Fruit fly (Drosophila melanogaster) whole organism, prepupa: ENCODE measurements around the gene Secp43.

ENCODE experiments used
- Blimp-1 ChIP-seq: fragments of 200-800 bp; sonication (Bioruptor generic); optimal IDR thresholded peaks from 3 replicates; lab custom pipeline; 2017; ENCODE audit warnings: missing biosample characterization, missing genetic modification characterization, mild to moderate bottlenecking, moderate library complexity, missing genetic modification reagents
- CG10631 ChIP-seq: fragments of 200-800 bp; sonication (Bioruptor generic); optimal IDR thresholded peaks from 2 replicates; lab custom pipeline; 2016; ENCODE audit warnings: missing biosample characterization, missing genetic modification characterization
- CG10669 ChIP-seq: fragments of 200-800 bp; sonication (Bioruptor generic); optimal IDR thresholded peaks from 3 replicates; lab custom pipeline; 2018; ENCODE audit warnings: missing biosample characterization, mild to moderate bottlenecking, missing genetic modification characterization, moderate library complexity
- CG11902 ChIP-seq: fragments of 200-800 bp; sonication (Bioruptor generic); optimal IDR thresholded peaks from 3 replicates; lab custom pipeline; 2016; ENCODE audit warnings: missing biosample characterization, missing genetic modification characterization
- CG1621 ChIP-seq: fragments of 200-800 bp; sonication (Bioruptor generic); optimal IDR thresholded peaks from 3 replicates; lab custom pipeline; 2018; ENCODE audit warnings: missing biosample characterization, mild to moderate bottlenecking, missing genetic modification characterization
- CG3032 ChIP-seq: fragments of 200-800 bp; optimal IDR thresholded peaks from 2 replicates; lab custom pipeline; 2019; ENCODE audit warnings: missing biosample characterization, mild to moderate bottlenecking, missing genetic modification characterization, moderate library complexity
- CG31627 ChIP-seq: fragments of 200-800 bp; sonication (Bioruptor generic); optimal IDR thresholded peaks from 3 replicates; lab custom pipeline; 2016; ENCODE audit warnings: missing biosample characterization, missing genetic modification characterization
- CG3919 ChIP-seq: fragments of 200-800 bp; sonication (Bioruptor generic); optimal IDR thresholded peaks from 3 replicates; lab custom pipeline; 2016; ENCODE audit warnings: missing biosample characterization, missing genetic modification characterization
- CG4318 ChIP-seq: fragments of 200-800 bp; sonication (Bioruptor generic); optimal IDR thresholded peaks from 3 replicates; lab custom pipeline; 2017; ENCODE audit warnings: missing biosample characterization, mild to moderate bottlenecking, missing genetic modification characterization
- CG6163 ChIP-seq: fragments of 200-800 bp; sonication (Bioruptor generic); IDR thresholded peaks from 3 replicates; pipeline ENCODE4 v1.3.6; 2022; ENCODE audit warnings: missing biosample characterization, missing genetic modification characterization
- CG6276 ChIP-seq: fragments of 200-800 bp; sonication (Bioruptor generic); optimal IDR thresholded peaks from 2 replicates; lab custom pipeline; 2017; ENCODE audit warnings: missing biosample characterization, mild to moderate bottlenecking, missing genetic modification characterization
- CG6792 ChIP-seq: fragments of 200-800 bp; sonication (Bioruptor generic); optimal IDR thresholded peaks from 3 replicates; lab custom pipeline; 2016; ENCODE audit warnings: missing biosample characterization, missing genetic modification characterization
- CG6808 ChIP-seq: fragments of 200-800 bp; sonication (Bioruptor generic); optimal IDR thresholded peaks from 3 replicates; lab custom pipeline; 2017; ENCODE audit warnings: missing biosample characterization, missing genetic modification characterization, mild to moderate bottlenecking, moderate library complexity, missing genetic modification reagents
- CG6854 ChIP-seq: fragments of 200-800 bp; sonication (Bioruptor generic); optimal IDR thresholded peaks from 2 replicates; lab custom pipeline; 2017; ENCODE audit warnings: missing biosample characterization, mild to moderate bottlenecking, missing genetic modification characterization
- CG7368 ChIP-seq: fragments of 200-800 bp; sonication (Bioruptor generic); optimal IDR thresholded peaks from 3 replicates; lab custom pipeline; 2016; ENCODE audit warnings: missing biosample characterization, missing genetic modification characterization
- CG8119 ChIP-seq: fragments of 200-800 bp; sonication (Bioruptor generic); IDR thresholded peaks from 3 replicates; pipeline ENCODE4 v1.3.6; 2022; ENCODE audit warnings: missing biosample characterization, missing genetic modification characterization
- CG8632 ChIP-seq: fragments of 200-800 bp; sonication (Bioruptor generic); optimal IDR thresholded peaks from 3 replicates; lab custom pipeline; 2016; ENCODE audit warnings: missing biosample characterization, missing genetic modification characterization
- CG9139 ChIP-seq: fragments of 200-800 bp; sonication (Bioruptor generic); optimal IDR thresholded peaks from 3 replicates; lab custom pipeline; 2017; ENCODE audit warnings: missing biosample characterization, mild to moderate bottlenecking, missing genetic modification characterization
- Eip75B ChIP-seq: fragments of 200-800 bp; sonication (Bioruptor generic); optimal IDR thresholded peaks from 3 replicates; lab custom pipeline; 2016; ENCODE audit warnings: missing biosample characterization, missing genetic modification characterization
- Eip78C ChIP-seq: fragments of 200-800 bp; sonication (Bioruptor generic); peaks from one replicate; lab custom pipeline; 2016; ENCODE audit warnings: missing biosample characterization, missing genetic modification characterization
- Ets21C ChIP-seq: fragments of 200-800 bp; sonication (Bioruptor generic); optimal IDR thresholded peaks from 3 replicates; lab custom pipeline; 2016; ENCODE audit warnings: missing biosample characterization, missing genetic modification characterization
- Ets96B ChIP-seq: fragments of 200-800 bp; optimal IDR thresholded peaks from 2 replicates; lab custom pipeline; 2019; ENCODE audit warnings: missing biosample characterization, mild to moderate bottlenecking, missing genetic modification characterization, moderate library complexity
- Gug ChIP-seq: fragments of 200-800 bp; sonication (Bioruptor generic); IDR thresholded peaks from 2 replicates; pipeline ENCODE4 v1.3.6; 2022; ENCODE audit warnings: missing biosample characterization, missing genetic modification characterization
- Hr39 ChIP-seq: fragments of 200-800 bp; sonication (Bioruptor generic); optimal IDR thresholded peaks from 2 replicates; lab custom pipeline; 2016; ENCODE audit warnings: missing biosample characterization, missing genetic modification characterization
- Lpt ChIP-seq: fragments of 200-800 bp; sonication (Bioruptor generic); optimal IDR thresholded peaks from 3 replicates; lab custom pipeline; 2016; ENCODE audit warnings: missing biosample characterization, missing genetic modification characterization
- Met ChIP-seq: fragments of 200-800 bp; sonication (Bioruptor generic); optimal IDR thresholded peaks from 3 replicates; lab custom pipeline; 2016; ENCODE audit warnings: missing biosample characterization, missing genetic modification characterization
- OdsH ChIP-seq: fragments of 200-800 bp; sonication (Bioruptor generic); optimal IDR thresholded peaks from 3 replicates; lab custom pipeline; 2016; ENCODE audit warnings: missing biosample characterization, missing genetic modification characterization
- Smox ChIP-seq: fragments of 200-800 bp; sonication (Bioruptor generic); optimal IDR thresholded peaks from 3 replicates; lab custom pipeline; 2016; ENCODE audit warnings: missing biosample characterization, missing genetic modification characterization
- Sox102F ChIP-seq: fragments of 200-800 bp; sonication (Bioruptor generic); optimal IDR thresholded peaks from 2 replicates; lab custom pipeline; 2016; ENCODE audit warnings: missing biosample characterization, mild to moderate bottlenecking, missing genetic modification characterization
- achi ChIP-seq: fragments of 200-800 bp; sonication (Bioruptor generic); optimal IDR thresholded peaks from 3 replicates; lab custom pipeline; 2016; ENCODE audit warnings: missing biosample characterization, missing genetic modification characterization
- cyc ChIP-seq: fragments of 200-800 bp; sonication (Bioruptor generic); optimal IDR thresholded peaks from 3 replicates; lab custom pipeline; 2016; ENCODE audit warnings: missing biosample characterization, missing genetic modification characterization
- dsx ChIP-seq: fragments of 200-800 bp; optimal IDR thresholded peaks from 3 replicates; lab custom pipeline; 2019; ENCODE audit warnings: missing biosample characterization, mild to moderate bottlenecking, missing genetic modification characterization, moderate library complexity; ENCODE audit not compliant: poor library complexity, severe bottlenecking
- esn ChIP-seq: fragments of 200-800 bp; sonication (Bioruptor generic); optimal IDR thresholded peaks from 2 replicates; lab custom pipeline; 2016; ENCODE audit warnings: missing biosample characterization, mild to moderate bottlenecking, missing genetic modification characterization, moderate library complexity
- fd59A ChIP-seq: fragments of 200-800 bp; sonication (Bioruptor generic); optimal IDR thresholded peaks from 2 replicates; lab custom pipeline; 2017; ENCODE audit warnings: missing biosample characterization, mild to moderate bottlenecking, missing genetic modification characterization, missing genetic modification reagents
- fd85E ChIP-seq: fragments of 200-800 bp; sonication (Bioruptor generic); optimal IDR thresholded peaks from 3 replicates; lab custom pipeline; 2016; ENCODE audit warnings: missing biosample characterization, missing genetic modification characterization
- fkh ChIP-seq: fragments of 200-800 bp; sonication (Bioruptor generic); optimal IDR thresholded peaks from 3 replicates; lab custom pipeline; 2017; ENCODE audit warnings: missing biosample characterization, mild to moderate bottlenecking, missing genetic modification characterization, moderate library complexity
- lz ChIP-seq: fragments of 200-800 bp; sonication (Bioruptor generic); optimal IDR thresholded peaks from 3 replicates; lab custom pipeline; 2016; ENCODE audit warnings: missing biosample characterization, missing genetic modification characterization
- net ChIP-seq: fragments of 200-800 bp; sonication (Bioruptor generic); optimal IDR thresholded peaks from 3 replicates; lab custom pipeline; 2016; ENCODE audit warnings: missing biosample characterization, missing genetic modification characterization
- pdm3 ChIP-seq: fragments of 200-800 bp; sonication (Bioruptor generic); optimal IDR thresholded peaks from 3 replicates; lab custom pipeline; 2016; ENCODE audit warnings: missing biosample characterization, missing genetic modification characterization
- salr ChIP-seq, 2 experiments: fragments of 200-800 bp; sonication (Bioruptor generic); optimal IDR thresholded peaks; 3 replicates each; lab custom pipeline; 2016 to 2018; ENCODE audit warnings: missing biosample characterization in 2 of 2, missing genetic modification characterization in 2 of 2, mild to moderate bottlenecking in 1 of 2
- spab ChIP-seq: fragments of 200-800 bp; sonication (Bioruptor generic); optimal IDR thresholded peaks from 2 replicates; lab custom pipeline; 2017; ENCODE audit warnings: missing biosample characterization, mild to moderate bottlenecking, missing genetic modification characterization, missing genetic modification reagents
- ss ChIP-seq, 2 experiments: fragments of 200-800 bp; sonication (Bioruptor generic); optimal IDR thresholded peaks; 2 replicates in 1 of 2; 3 replicates in 1 of 2; lab custom pipeline; 2017 to 2018; ENCODE audit warnings: mild to moderate bottlenecking in 2 of 2, missing biosample characterization in 2 of 2, missing genetic modification characterization in 2 of 2, moderate library complexity in 1 of 2
- topi ChIP-seq: fragments of 200-800 bp; sonication (Bioruptor generic); optimal IDR thresholded peaks from 3 replicates; lab custom pipeline; 2016; ENCODE audit warnings: missing biosample characterization, missing genetic modification characterization

The Secp43 gene

DNA sequence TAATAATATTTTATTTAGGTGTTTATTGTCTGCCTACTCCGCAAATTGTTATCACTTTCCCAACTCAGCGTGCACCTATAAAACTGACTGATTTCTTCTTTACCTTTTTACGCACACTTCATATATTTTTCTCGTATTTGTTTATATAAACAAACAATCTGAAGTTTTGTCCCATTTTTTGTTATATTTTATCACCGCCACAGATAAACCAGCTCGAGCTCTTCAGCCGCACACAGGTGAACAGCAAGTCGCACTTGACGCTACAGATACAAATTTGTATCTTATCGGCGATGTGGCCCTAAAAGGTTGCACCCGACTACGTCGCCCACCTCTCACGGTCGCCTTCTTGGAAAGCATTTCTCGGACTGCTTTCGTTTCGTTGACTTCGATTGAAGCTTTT, 21.2 kb upstream of the Secp43 start:
- TF ChIP-seq CG31627 (GFP tag; lab: Kevin White, UChicago): no peak
- TF ChIP-seq fkh (GFP tag; lab: Kevin White, UChicago): peak; percentile 46
- TF ChIP-seq, all 60 proteins: peak for 1

DNA sequence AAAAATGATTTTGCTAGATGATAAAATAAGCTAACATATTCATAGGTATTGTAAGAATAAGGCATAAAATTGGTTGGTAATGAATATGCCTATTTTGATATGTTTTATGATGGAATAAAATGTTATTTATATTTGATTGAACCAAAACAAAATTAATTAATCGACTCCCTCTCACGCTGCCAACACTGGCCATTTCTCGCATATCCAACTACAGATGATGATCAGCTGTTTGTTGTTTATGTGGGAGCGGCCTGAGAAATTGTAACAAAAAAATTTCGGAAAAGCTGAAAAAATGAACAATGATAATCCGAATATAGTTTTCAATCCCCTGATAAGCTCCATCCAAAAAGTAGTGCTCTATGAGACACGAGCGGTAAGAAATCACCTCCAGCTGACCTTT, 10.7 kb upstream of the Secp43 start, which contains the start of gene FIG4:
Gene FIG4, plus strand, starts transcription at position 229 of the 400 bp plus-strand sequence.
- TF ChIP-seq esn (GFP tag; lab: Kevin White, UChicago) (peak; percentile 16), CG6854 (no peak), Smox (GFP tag; lab: Kevin White, UChicago) (no peak), CG1621 (tag; lab: Kevin White, UChicago) (no peak), fkh (GFP tag; lab: Kevin White, UChicago) (no peak), Blimp-1 (no peak), topi (GFP tag; lab: Kevin White, UChicago) (no peak), Gug (no peak), Sox102F (GFP tag; lab: Kevin White, UChicago) (peak; percentile 36), CG6163 (no peak), Met (GFP tag; lab: Kevin White, UChicago) (no peak)

DNA sequence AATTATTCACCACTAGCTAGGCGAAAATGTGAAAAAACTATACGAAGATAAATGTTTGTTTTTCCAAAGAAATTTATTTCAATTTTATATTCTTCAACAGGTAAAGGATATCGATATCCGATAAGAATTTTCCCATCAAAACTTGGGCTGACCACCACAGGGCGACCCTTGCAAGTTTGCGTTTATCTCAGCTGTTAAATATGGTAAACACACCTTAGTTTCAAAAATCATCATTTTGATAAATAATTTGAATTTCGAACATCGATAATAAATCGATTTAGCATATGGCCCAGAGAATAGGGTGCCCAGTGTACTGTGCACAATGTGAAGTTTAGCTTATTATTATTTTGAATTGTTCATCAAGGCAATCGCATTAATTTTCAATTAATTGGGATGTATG, 9.1 kb upstream of the Secp43 start, which contains the start of the genes CG15443 and Paris:
Gene CG15443, minus strand, starts transcription at position 125 of the 400 bp plus-strand sequence.
Gene Paris, plus strand, starts transcription at position 289 of the 400 bp plus-strand sequence.
- no peak for TF ChIP-seq CG6854
- peak; percentile 36 for TF ChIP-seq fkh (GFP tag; lab: Kevin White, UChicago)
- peak; percentile 32 for TF ChIP-seq Eip78C
- no peak for TF ChIP-seq CG3032 (tag; lab: Kevin White, UChicago)
- no peak for TF ChIP-seq achi
- no peak for TF ChIP-seq dsx (GFP tag; lab: Kevin White, UChicago)
- TF ChIP-seq CG6792: no peak
- no peak for TF ChIP-seq esn (GFP tag; lab: Kevin White, UChicago)
- TF ChIP-seq CG9139 (GFP tag; lab: Kevin White, UChicago): no peak
- no peak for TF ChIP-seq Eip75B (GFP tag; lab: Kevin White, UChicago)
- TF ChIP-seq CG8119 (GFP tag; lab: Robert Waterston, UW): no peak
- TF ChIP-seq fd59A: no peak
- TF ChIP-seq CG4318: no peak
- no peak for TF ChIP-seq Lpt (GFP tag; lab: Kevin White, UChicago)

DNA sequence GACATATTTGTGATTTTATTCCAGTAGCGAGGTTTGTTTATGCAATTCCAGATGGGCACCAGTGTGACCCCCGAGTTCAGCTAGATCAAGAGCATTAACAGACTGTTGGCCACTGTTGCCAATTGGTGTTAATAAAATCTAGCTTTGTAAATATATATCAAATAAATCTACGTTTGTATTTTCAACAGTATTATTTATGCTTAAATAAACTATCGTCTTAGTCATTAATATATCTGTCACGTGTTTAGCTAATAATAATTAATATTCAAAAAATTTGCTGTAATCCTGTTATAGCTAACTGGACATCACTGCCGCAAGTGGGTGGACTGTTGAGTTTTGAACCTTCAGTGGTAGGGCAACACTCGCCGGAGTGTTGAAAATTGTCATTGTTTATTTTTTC, 5.3 kb upstream of the Secp43 start, which contains the start of the genes mRpL27 and CG15435:
Gene mRpL27, minus strand, starts transcription at position 96 of the 400 bp plus-strand sequence.
Gene CG15435, plus strand, starts transcription at position 187 of the 400 bp plus-strand sequence.
- peak; percentile 77 for TF ChIP-seq Eip78C
- TF ChIP-seq cyc (GFP tag; lab: Kevin White, UChicago): no peak
- TF ChIP-seq CG9139 (GFP tag; lab: Kevin White, UChicago): no peak
- TF ChIP-seq lz (GFP tag; lab: Kevin White, UChicago): peak; percentile 20
- TF ChIP-seq fd59A: no peak
- TF ChIP-seq net (GFP tag; lab: Kevin White, UChicago): no peak
- TF ChIP-seq achi: no peak
- TF ChIP-seq fkh (GFP tag; lab: Kevin White, UChicago): peak; percentile 86
- TF ChIP-seq CG7368 (GFP tag; lab: Kevin White, UChicago): no peak
- no peak for TF ChIP-seq CG6854
- TF ChIP-seq Met (GFP tag; lab: Kevin White, UChicago): no peak
- TF ChIP-seq ss (GFP tag; optimal IDR thresholded peaks at IDR 0.05; lab: Kevin White, UChicago): no peak
- TF ChIP-seq Ets96B: peak; percentile 4
- TF ChIP-seq CG10669 (GFP tag; lab: Kevin White, UChicago): no peak
- no peak for TF ChIP-seq Gug
- no peak for TF ChIP-seq salr (GFP tag; optimal IDR thresholded peaks at IDR 0.05; lab: Kevin White, UChicago)
- TF ChIP-seq spab (GFP tag; lab: Kevin White, UChicago): no peak
- no peak for TF ChIP-seq CG10631 (GFP tag; lab: Kevin White, UChicago)
- TF ChIP-seq CG31627 (GFP tag; lab: Kevin White, UChicago): peak; percentile 5
- TF ChIP-seq Smox (GFP tag; lab: Kevin White, UChicago): no peak
- peak; percentile 15 for TF ChIP-seq Hr39 (GFP tag; lab: Kevin White, UChicago)
- no peak for TF ChIP-seq CG11902 (GFP tag; lab: Kevin White, UChicago)
- TF ChIP-seq esn (GFP tag; lab: Kevin White, UChicago): peak; percentile 41
- no peak for TF ChIP-seq Blimp-1
- no peak for TF ChIP-seq CG6276 (GFP tag; lab: Kevin White, UChicago)
- no peak for TF ChIP-seq CG4318
- no peak for TF ChIP-seq CG8632 (GFP tag; lab: Kevin White, UChicago)
- TF ChIP-seq CG6163: no peak
- TF ChIP-seq CG6808 (GFP tag; lab: Kevin White, UChicago): no peak
- TF ChIP-seq Ets21C (GFP tag; lab: Kevin White, UChicago): no peak
- no peak for TF ChIP-seq Sox102F (GFP tag; lab: Kevin White, UChicago)
- TF ChIP-seq topi (GFP tag; lab: Kevin White, UChicago): peak; percentile 23
- TF ChIP-seq pdm3: no peak
- TF ChIP-seq fd85E (GFP tag; lab: Kevin White, UChicago): no peak
- no peak for TF ChIP-seq OdsH (GFP tag; lab: Kevin White, UChicago)
- no peak for TF ChIP-seq CG3919 (GFP tag; lab: Kevin White, UChicago)
